Worm (Caenorhabditis elegans) whole organism, mixed stage, embryonic: Measurements from ENCODE around the gene Y105C5A.1268.
"Not testable (repeated sequence)": the region's sequence is repeated elsewhere in the genome, so short reads cannot be mapped to it uniquely, and the experiment has no call there.

Experiments used
- M03D4.4 ChIP-seq: sonication (generic microtip); optimal IDR thresholded peaks from 2 replicates; lab custom pipeline; 2017; ENCODE audit warnings: mild to moderate bottlenecking, missing genetic modification characterization, missing compliant biosample characterization
- bed-3 ChIP-seq: fragments of 200-800 bp; sonication (Bioruptor generic); optimal IDR thresholded peaks from 3 replicates; lab custom pipeline; 2018; ENCODE audit warnings: mild to moderate bottlenecking, missing genetic modification characterization, moderate library complexity, missing compliant biosample characterization
- blmp-1 ChIP-seq: fragments of 150-350 bp; optimal IDR thresholded peaks from 2 replicates; lab custom pipeline; 2014; ENCODE audit warnings: missing biosample characterization, missing genetic modification characterization
- ceh-39 ChIP-seq: fragments of 150-350 bp; optimal IDR thresholded peaks from 2 replicates; lab custom pipeline; 2014; ENCODE audit warnings: missing biosample characterization, missing genetic modification characterization
- ceh-43 ChIP-seq: fragments of 200-800 bp; sonication (Bioruptor generic); optimal IDR thresholded peaks from 2 replicates; lab custom pipeline; 2018; ENCODE audit warnings: mild to moderate bottlenecking, missing genetic modification characterization, moderate library complexity, missing compliant biosample characterization
- ceh-83 ChIP-seq: fragments of 200-800 bp; sonication (Bioruptor generic); optimal IDR thresholded peaks from 2 replicates; lab custom pipeline; 2018; ENCODE audit warnings: mild to moderate bottlenecking, missing genetic modification characterization, missing compliant biosample characterization
- cnd-1 ChIP-seq: fragments of 200-800 bp; sonication (Bioruptor generic); optimal IDR thresholded peaks from 2 replicates; lab custom pipeline; 2018; ENCODE audit warnings: mild to moderate bottlenecking, missing genetic modification characterization, missing compliant biosample characterization
- drap-1 ChIP-seq: fragments of 200-800 bp; sonication (Bioruptor generic); optimal IDR thresholded peaks from 3 replicates; lab custom pipeline; 2018; ENCODE audit warnings: mild to moderate bottlenecking, missing genetic modification characterization, missing compliant biosample characterization
- elt-1 ChIP-seq: sonication (generic microtip); optimal IDR thresholded peaks from 2 replicates; lab custom pipeline; 2017; ENCODE audit warnings: missing genetic modification characterization, mild to moderate bottlenecking, missing compliant biosample characterization, antibody characterized with exemption, moderate library complexity, borderline replicate concordance; ENCODE audit not compliant: insufficient read depth
- flh-1 ChIP-seq: fragments of 200-800 bp; sonication (Bioruptor generic); optimal IDR thresholded peaks from 2 replicates; lab custom pipeline; 2018; ENCODE audit warnings: mild to moderate bottlenecking, missing genetic modification characterization, moderate library complexity, missing compliant biosample characterization
- ham-2 ChIP-seq: fragments of 200-800 bp; sonication (Bioruptor generic); optimal IDR thresholded peaks from 2 replicates; lab custom pipeline; 2018; ENCODE audit warnings: mild to moderate bottlenecking, missing genetic modification characterization, missing compliant biosample characterization
- hlh-1 ChIP-seq: fragments of 150-350 bp; optimal IDR thresholded peaks from 2 replicates; lab custom pipeline; 2014; ENCODE audit warnings: missing biosample characterization, missing genetic modification reagents, missing genetic modification characterization
- lin-13 ChIP-seq: fragments of 150-350 bp; optimal IDR thresholded peaks from 2 replicates; lab custom pipeline; 2014; ENCODE audit warnings: missing biosample characterization, missing genetic modification characterization
- lsy-2 ChIP-seq: fragments of 150-350 bp; optimal IDR thresholded peaks from 2 replicates; lab custom pipeline; 2014; ENCODE audit warnings: missing biosample characterization, missing genetic modification characterization
- mab-5 ChIP-seq: fragments of 150-350 bp; optimal IDR thresholded peaks from 2 replicates; lab custom pipeline; 2014; ENCODE audit warnings: missing biosample characterization, missing genetic modification characterization
- mep-1 ChIP-seq: fragments of 150-350 bp; optimal IDR thresholded peaks from 2 replicates; lab custom pipeline; 2017; ENCODE audit warnings: missing biosample characterization, missing genetic modification reagents, missing genetic modification characterization, inconsistent platforms
- mls-2 ChIP-seq: sonication (generic microtip); optimal IDR thresholded peaks from 2 replicates; lab custom pipeline; 2016; ENCODE audit warnings: mild to moderate bottlenecking, missing genetic modification characterization, moderate library complexity, missing compliant biosample characterization
- nhr-12 ChIP-seq: fragments of 150-350 bp; optimal IDR thresholded peaks from 2 replicates; lab custom pipeline; 2014; ENCODE audit warnings: missing biosample characterization, missing genetic modification characterization
- nhr-237 ChIP-seq: fragments of 150-350 bp; optimal IDR thresholded peaks from 2 replicates; lab custom pipeline; 2014; ENCODE audit warnings: missing biosample characterization, missing genetic modification characterization
- nhr-28 ChIP-seq: fragments of 150-350 bp; optimal IDR thresholded peaks from 2 replicates; lab custom pipeline; 2014; ENCODE audit warnings: missing biosample characterization, missing genetic modification characterization
- nhr-76 ChIP-seq: sonication (generic microtip); optimal IDR thresholded peaks from 2 replicates; lab custom pipeline; 2017; ENCODE audit warnings: missing biosample characterization, missing genetic modification characterization
- pha-4 ChIP-seq: fragments of 150-350 bp; optimal IDR thresholded peaks from 2 replicates; lab custom pipeline; 2018; ENCODE audit warnings: missing biosample characterization, missing genetic modification reagents, missing genetic modification characterization
- sptf-1 ChIP-seq: sonication (generic microtip); optimal IDR thresholded peaks from 2 replicates; lab custom pipeline; 2017; ENCODE audit warnings: mild to moderate bottlenecking, missing genetic modification characterization, moderate library complexity, missing compliant biosample characterization
- tbx-8 ChIP-seq: fragments of 200-800 bp; sonication (Bioruptor generic); optimal IDR thresholded peaks from 2 replicates; lab custom pipeline; 2018; ENCODE audit warnings: mild to moderate bottlenecking, missing genetic modification characterization, moderate library complexity, missing compliant biosample characterization
- unc-120 ChIP-seq: sonication (generic microtip); optimal IDR thresholded peaks from 2 replicates; lab custom pipeline; 2017; ENCODE audit warnings: missing genetic modification characterization, missing compliant biosample characterization; ENCODE audit not compliant: poor library complexity, severe bottlenecking
- unc-39 ChIP-seq: fragments of 150-350 bp; optimal IDR thresholded peaks from 2 replicates; lab custom pipeline; 2014; ENCODE audit warnings: missing biosample characterization, missing genetic modification characterization
- unc-62 ChIP-seq: fragments of 150-350 bp; optimal IDR thresholded peaks from 2 replicates; lab custom pipeline; 2014; ENCODE audit warnings: missing biosample characterization, missing genetic modification reagents, missing genetic modification characterization
- zip-8 ChIP-seq: fragments of 150-350 bp; optimal IDR thresholded peaks from 2 replicates; lab custom pipeline; 2014; ENCODE audit warnings: missing biosample characterization, missing genetic modification characterization
- ztf-11 ChIP-seq: fragments of 150-350 bp; optimal IDR thresholded peaks from 2 replicates; lab custom pipeline; 2014; ENCODE audit warnings: missing biosample characterization, missing genetic modification characterization

Gene Y105C5A.1268

ce11 chrIV:15635462-15635861, 10.8 kb downstream of the Y105C5A.1268 start, which contains the start of gene Y105C5A.10:
TSS of gene Y105C5A.10 (plus strand) at chrIV:15635762.
- TF ChIP-seq nhr-76; M03D4.4; lin-13 (tag; lab: Kevin White, UChicago): not testable (repeated sequence)

ce11 chrIV:15634240-15634789, 12.0 kb downstream of the Y105C5A.1268 start, which contains the start of gene Y105C5A.1274:
TSS of gene Y105C5A.1274 (plus strand) at chrIV:15634739.
- TF ChIP-seq lsy-2 (tag; lab: Kevin White, UChicago), result peak; percentile 23

ce11 chrIV:15631217-15631616, 15.1 kb downstream of the Y105C5A.1268 start, which contains the start of gene Y105C5A.9:
TSS of gene Y105C5A.9 (plus strand) at chrIV:15631517.
- no peak for TF ChIP-seq nhr-76
- TF ChIP-seq hlh-1, result no peak
- no peak for TF ChIP-seq ham-2 (GFP tag; lab: Kevin White, UChicago)
- TF ChIP-seq sptf-1, result no peak
- no peak for TF ChIP-seq unc-39
- no peak for TF ChIP-seq ceh-43 (GFP tag; lab: Kevin White, UChicago)
- TF ChIP-seq mls-2 (tag; lab: Kevin White, UChicago), result no peak
- no peak for TF ChIP-seq elt-1 (tag; lab: Kevin White, UChicago)
- TF ChIP-seq ztf-11 (tag; lab: Kevin White, UChicago), result no peak
- no peak for TF ChIP-seq unc-120
- no peak for TF ChIP-seq zip-8 (tag; lab: Kevin White, UChicago)
- no peak for TF ChIP-seq tbx-8
- no peak for TF ChIP-seq mep-1 (tag; lab: Kevin White, UChicago)
- no peak for TF ChIP-seq mab-5
- TF ChIP-seq cnd-1 (tag; lab: Kevin White, UChicago), result no peak
- no peak for TF ChIP-seq ceh-83
- no peak for TF ChIP-seq nhr-12
- no peak for TF ChIP-seq flh-1 (GFP tag; lab: Kevin White, UChicago)
- no peak for TF ChIP-seq M03D4.4
- no peak for TF ChIP-seq unc-62 (GFP tag; lab: Kevin White, UChicago)

- TF ChIP-seq unc-62 (GFP tag; lab: Kevin White, UChicago) (no peak), nhr-28 (tag; lab: Kevin White, UChicago) (no peak)
- TF ChIP-seq, all 35 proteins: peak for 0
Observed at ce11 chrIV:15617667-15618066, 28.6 kb downstream of the Y105C5A.1268 start.

ce11 chrIV:15616971-15617370, 29.3 kb downstream of the Y105C5A.1268 start, which contains the start of gene Y105C5A.8:
TSS of gene Y105C5A.8 (minus strand) at chrIV:15617071.
- TF ChIP-seq mep-1 (tag; lab: Kevin White, UChicago), result no peak
- TF ChIP-seq M03D4.4, result no peak
- no peak for TF ChIP-seq lsy-2 (tag; lab: Kevin White, UChicago)
- TF ChIP-seq pha-4 (tag; lab: Kevin White, UChicago), result no peak
- TF ChIP-seq unc-62 (GFP tag; lab: Kevin White, UChicago), result no peak

ce11 chrIV:15613141-15613540, 33.1 kb downstream of the Y105C5A.1268 start:
- TF ChIP-seq bed-3 (GFP tag; lab: Kevin White, UChicago) (no peak), nhr-237 (tag; lab: Kevin White, UChicago) (no peak), mep-1 (tag; lab: Kevin White, UChicago) (no peak)

- TF ChIP-seq M03D4.4, result no peak
- TF ChIP-seq blmp-1 (tag; lab: Kevin White, UChicago), result no peak
- no peak for TF ChIP-seq unc-62 (GFP tag; lab: Kevin White, UChicago)
- no peak for TF ChIP-seq nhr-12
- TF ChIP-seq unc-39, result no peak
- no peak for TF ChIP-seq ceh-39 (tag; lab: Kevin White, UChicago)
- TF ChIP-seq cnd-1 (tag; lab: Kevin White, UChicago), result no peak
- TF ChIP-seq drap-1 (GFP tag; lab: Kevin White, UChicago), result no peak
Observed at ce11 chrIV:15606396-15606795, 39.9 kb downstream of the Y105C5A.1268 start.
